Fruit fly (Drosophila melanogaster): ENCODE results near the gene PMCA.

PMCA gene

DNA sequence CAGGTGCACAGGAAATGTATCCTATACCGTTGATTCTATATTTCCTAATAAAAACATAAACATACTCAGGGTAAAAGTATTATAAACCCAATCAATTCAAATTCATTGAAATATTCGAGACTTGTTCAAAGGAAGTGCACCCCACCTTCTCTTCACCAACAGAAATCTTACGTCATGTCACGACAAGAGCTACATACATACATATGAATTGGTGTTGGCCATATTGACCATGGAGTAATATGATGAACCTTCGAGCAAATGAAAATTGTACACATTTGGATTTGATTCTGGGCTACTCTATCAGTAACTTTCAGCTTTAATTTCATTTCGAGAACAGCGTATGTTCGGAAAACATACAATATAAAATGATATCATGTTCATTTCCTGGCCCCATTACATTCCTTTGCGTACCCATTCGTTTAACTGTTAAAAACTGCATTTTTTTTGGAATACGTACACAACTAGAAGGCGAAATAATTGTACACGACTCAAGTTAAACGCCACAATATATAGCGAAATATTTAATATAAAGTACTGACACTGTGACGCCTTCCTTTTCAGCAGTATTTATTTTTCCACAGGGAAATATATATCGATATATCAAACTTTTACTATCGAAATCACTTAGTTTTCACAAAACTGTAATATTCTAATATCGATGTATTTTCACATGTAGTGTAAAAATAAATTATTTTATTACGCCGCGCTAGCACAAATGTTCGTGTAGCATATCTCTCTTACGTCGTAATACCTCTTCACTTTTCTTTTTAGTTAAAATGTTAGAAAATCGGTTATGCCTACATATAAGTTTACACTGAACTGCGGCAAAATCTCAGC, at the start of gene PMCA:
TSS of gene PMCA (minus strand) at position 825 of the 837 bp plus-strand sequence.
- no peak for TF ChIP-seq noc (tag; optimal IDR thresholded peaks at IDR 0.05)

DNA sequence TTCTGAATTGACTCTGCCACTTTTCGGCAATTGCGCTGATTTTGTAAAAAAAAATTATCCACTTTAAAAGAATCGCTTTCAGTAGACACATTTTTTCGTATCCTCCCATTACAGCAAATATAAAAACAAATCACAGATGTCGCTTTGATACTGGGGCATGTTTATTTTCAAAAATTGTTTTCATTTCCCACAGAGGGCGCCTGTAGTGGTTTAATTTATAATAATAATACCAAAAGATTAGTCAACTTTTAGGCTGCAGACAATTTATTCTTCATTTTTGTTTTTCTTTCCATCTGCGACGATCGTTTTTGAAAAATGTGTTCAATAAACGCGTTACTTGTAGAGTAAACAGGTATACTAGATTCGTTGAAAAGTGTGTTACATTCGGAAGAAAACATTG, 48.1 kb upstream of the PMCA start:
- no peak for TF ChIP-seq noc (tag; optimal IDR thresholded peaks at IDR 0.05)

DNA sequence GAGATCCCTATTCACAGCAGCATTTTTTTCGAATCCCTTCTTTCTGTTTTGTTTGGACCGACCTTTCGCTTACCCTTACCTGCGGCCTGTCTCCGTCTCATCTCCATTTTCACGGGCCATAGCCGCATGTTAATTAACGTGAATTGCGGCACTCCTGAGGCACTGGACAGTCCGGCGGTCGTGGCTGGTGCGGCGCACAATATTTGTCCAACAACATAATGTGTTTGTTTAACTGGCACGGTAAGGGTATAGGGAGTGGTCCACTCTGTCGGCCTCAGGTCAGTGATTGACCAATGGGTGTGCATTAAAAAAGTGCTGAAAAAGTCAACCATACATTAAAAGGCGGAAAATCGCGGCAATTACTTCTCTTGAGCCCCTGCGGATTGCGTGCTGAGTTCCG, 47.6 kb upstream of the PMCA start:
- no peak for TF ChIP-seq noc (tag; optimal IDR thresholded peaks at IDR 0.05)

DNA sequence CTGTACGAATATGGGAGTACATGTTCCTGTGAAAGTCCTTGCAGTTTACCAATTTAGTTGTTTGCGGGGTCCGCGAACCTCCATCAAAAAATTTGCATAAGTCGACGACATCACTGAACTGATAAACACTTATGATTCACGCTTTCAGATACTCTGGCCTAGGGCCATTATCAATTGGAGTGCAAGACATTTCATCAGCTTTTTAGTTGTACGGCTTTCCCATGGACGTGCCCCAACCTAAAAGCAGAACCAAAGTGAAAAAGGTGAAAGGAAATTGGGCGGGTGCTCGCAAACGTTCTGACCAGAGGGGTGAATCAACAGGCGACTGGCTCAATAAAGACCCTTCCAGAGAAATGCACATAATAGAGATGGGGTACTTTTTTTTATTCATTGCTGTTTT, 46.5 kb upstream of the PMCA start:
- no peak for TF ChIP-seq noc (tag; optimal IDR thresholded peaks at IDR 0.05)

DNA sequence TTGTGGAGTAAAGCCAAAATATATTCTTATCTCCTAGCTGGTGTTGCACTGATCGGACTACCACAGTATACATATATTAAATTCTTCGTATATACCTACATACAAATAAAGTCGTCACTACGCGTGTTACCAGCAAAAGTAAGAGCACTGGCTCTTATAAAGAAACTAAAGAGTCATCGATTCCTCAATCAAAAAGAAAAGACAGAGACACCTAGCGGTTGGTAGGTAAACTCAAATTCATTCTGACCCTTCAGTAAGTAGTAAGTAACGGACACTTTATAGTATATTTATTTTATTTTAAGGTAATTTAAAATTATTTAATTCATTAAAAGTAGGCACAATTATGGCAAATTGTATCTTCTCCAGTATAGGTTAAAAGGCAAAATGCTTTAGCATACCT, 45.6 kb upstream of the PMCA start:
- TF ChIP-seq noc (tag; optimal IDR thresholded peaks at IDR 0.05) = no peak

DNA sequence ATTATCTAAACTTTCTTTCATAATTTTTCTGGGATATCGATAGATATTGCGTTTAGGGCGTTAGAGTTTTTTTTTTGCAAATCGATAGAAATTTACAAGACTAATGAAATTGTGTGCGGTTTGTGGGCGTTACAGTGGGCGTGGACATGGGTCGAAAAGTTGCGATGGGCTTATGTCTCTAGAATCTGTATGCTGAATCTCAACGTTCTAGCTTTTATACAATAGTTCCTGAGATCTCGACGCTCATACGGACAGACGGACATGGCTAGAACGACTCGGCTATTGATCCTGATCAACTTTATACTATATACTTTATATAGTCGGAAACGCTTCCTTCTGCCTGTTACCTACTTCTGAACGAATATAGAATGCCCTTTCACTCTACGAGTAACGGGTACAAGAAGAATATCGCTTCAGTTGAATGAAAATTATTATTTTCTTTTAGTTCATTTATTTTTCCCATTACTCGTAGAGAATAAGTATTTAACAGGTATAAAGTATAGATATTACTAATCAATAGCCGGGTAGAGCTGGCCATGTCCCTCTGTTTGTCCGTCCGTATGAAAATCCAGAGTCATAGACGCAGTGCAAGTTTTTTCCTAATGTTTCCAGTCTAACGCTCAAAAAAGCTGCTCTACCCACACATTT, 44.3 kb upstream of the PMCA start:
- TF ChIP-seq noc (tag; optimal IDR thresholded peaks at IDR 0.05) = no peak

DNA sequence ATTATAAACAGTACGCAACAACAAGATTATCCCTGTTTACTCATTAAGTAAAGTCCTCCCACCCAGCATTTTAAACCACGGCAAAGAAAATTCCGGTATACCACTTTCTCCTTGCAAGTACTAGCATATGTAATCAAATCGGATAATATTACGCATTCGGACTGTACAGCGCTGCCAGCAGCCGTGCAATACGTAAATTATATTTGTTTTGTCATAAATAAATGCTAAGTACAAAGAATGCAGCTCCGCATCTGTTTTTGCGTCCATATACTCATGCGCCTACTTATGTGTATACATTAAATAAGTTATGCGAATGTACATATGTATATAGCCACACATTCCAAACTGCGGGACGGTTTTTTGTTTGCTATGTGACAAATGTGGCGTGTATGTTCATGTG, 39.8 kb upstream of the PMCA start:
- no peak for TF ChIP-seq noc (tag; optimal IDR thresholded peaks at IDR 0.05)

DNA sequence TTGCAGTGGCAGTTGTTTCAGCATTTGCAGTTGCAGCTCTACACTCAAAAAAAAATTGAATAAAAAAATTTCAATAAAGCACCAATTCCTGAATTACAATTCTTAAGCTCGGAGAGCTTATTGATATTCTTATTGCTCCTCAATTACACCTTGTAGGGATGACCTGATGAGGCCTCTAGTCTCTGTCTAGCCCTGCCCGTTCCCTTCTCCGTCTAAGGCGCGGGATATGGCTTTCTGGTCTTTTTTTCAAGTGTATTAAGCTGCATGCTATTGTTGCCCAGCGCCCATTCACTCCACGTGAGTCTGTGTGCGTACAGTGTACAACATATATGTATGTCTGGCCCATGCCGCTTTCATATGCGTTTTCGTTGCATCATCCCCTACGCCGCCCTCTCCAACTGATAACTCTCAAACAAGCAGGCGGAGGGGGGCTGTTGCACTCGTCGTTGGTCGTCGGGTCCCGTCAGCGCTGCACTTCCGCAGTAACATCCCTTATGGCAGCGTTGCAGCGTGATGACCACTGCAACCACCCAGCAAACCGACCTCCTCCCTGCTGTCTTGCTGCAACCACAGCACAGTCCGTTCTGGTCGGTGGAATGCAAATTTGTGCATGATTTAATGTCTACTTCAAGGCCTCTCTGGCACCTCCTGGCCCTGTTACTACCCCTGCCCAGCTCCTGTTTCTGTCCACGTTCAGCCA, 37.3 kb upstream of the PMCA start:
- no peak for TF ChIP-seq noc (tag; optimal IDR thresholded peaks at IDR 0.05)

DNA sequence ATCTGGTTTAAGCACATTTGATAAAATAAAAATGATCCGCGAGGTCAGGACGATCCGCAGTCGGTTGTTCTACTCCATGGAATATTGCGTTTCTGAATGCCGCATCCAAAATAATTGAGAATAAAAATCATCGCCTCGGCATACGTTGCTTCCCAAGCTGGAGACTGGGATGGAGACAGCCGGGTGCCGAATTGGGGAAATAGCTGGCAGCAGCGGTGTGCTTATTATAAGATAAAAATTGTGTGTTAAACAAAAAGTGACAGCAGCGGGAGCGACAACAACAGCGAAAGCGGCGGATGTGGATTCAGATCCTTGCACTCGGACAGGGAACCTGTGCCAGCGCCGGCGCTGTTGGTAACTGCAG, 36.8 kb upstream of the PMCA start, which contains the start of gene dati:
TSS of gene dati (minus strand) at position 101 of the 364 bp plus-strand sequence.
- no peak for TF ChIP-seq noc (tag; optimal IDR thresholded peaks at IDR 0.05)

DNA sequence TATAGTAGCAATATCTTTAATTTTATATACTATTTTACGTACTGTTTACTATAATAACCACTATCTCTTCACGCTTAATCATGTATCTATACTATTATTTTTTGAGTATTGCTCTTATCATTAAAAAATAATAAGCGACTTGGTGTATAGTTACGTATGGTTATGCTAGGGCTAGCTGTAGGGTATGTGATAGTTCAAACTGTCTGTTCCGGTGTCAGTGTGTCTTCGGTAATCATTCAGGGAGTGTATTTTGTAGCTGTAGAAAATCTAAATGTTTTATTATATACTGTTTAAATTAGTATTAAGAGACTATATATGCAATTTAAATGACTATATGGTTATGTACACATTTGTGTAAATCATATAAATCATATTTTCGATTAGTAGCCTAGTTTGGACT, 35.7 kb upstream of the PMCA start:
- TF ChIP-seq noc (tag; optimal IDR thresholded peaks at IDR 0.05) = no peak

DNA sequence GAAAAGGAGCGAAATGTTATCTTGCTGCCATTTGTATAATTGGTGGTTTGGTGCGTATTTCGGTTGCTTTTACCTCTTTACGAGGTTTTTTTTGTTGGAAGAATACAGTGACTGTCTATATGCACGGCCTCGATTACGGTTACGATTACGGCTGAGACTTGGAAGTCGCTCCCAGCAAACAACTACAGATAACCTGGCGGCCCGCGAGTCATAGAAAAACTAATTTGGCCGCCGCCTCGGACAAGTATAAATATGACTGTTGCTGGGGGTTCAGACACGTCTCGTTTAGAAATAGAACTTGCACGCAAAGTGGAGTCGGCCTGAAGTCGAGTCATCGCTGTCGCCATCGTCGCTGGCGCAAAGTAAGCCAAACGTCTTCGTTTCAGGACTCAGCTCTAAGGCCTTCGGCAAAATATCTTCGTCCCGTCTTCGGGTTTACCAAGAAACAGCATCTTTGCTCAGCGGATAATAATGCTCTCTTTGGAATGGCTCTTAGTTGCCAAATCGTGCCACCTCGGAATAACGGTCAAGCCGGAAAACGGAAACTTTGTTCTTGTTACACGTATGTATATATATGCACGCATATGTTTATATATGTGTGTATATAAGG, 34.6 kb upstream of the PMCA start:
- no peak for TF ChIP-seq noc (tag; optimal IDR thresholded peaks at IDR 0.05)

DNA sequence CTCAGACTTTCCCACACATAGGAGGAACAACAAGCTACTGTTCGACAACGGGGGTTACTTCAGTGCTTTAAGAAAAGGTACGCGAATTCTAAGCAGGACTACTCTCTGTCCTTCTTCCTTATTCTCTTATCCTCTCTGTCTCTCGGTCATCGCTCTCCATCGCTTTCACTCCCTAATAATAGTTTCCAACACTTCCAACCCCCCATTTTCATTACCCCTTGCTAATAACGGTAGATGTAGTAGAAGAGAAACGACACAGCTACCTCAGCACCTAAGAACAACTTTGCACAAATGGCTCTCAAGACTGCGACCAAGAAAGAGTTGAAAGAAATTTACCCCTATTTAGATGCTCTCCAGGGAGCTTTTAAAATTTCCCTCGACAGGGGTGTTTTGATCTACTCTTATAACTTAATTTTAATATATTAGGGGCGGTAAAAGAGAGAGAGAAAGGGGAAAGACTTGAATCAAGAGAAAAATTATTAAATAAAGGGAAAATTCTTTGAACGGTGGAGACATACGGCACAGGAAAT, 30.1 kb upstream of the PMCA start:
- TF ChIP-seq noc (tag; optimal IDR thresholded peaks at IDR 0.05) = no peak

DNA sequence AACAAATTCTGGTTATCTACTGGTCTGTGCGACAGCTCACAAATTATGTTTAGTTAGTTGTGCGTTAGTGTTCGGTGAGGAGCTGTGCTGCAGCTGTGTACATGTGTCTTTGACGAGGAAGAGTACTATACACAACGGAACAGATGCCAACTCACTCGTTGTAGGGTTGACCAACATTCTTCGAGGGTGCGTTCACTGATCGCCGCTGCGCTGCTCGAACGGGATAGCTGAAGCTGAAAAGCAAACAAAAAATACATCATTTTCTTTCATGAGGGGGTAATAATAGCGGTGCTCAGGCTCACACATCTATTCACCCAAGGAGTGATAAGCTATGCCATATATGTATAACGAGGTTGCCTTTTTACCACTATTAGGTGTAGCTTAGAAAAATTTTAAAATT, 28.0 kb upstream of the PMCA start:
- no peak for TF ChIP-seq noc (tag; optimal IDR thresholded peaks at IDR 0.05)

DNA sequence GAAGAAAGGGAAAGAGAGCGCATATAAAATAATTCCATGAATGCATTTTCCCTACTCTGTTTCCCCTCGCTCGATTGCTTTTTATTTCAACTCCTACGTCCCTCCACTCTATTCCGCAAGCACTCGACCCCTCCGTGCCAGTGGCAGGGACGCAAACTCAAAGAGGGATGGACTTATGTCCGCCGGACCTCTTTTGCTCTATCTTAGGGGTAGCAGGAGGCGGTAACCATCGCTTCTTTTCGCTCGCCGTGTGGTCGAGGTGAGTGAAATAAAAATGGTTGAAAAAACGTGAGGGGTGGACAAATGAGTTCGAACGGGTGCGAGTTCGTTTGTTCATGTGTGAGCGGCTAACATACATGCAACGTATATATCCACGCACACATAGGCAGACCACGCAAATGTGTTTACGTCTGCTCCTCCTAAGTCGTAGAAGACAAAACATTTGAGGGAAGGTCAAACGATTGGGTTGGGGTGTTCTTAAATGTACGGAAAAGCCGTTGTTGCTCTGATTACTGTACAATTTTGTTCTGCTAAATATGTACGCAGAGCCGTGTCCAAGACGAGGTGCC, 26.6 kb upstream of the PMCA start:
- TF ChIP-seq noc (tag; optimal IDR thresholded peaks at IDR 0.05) = no peak

DNA sequence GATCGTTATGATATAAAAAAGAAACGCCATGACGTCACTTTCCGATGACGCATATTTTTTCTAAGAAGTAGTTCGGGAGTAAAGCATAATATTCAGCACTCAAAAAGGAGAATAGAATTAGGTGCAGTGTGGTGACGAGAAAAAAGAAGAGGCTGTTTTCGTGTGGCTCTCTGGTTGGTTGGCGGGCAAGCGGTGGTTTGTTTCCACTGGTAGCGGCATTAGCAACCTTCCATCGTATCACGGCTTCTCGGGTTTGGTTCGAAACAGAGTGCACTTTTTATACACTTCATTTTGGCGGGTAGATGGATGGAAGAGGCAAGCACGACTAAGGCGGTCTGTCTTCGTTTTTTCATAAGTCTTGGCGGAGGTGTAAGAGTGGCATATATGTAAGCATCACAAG, 25.8 kb upstream of the PMCA start:
- TF ChIP-seq noc (tag; optimal IDR thresholded peaks at IDR 0.05) = no peak

DNA sequence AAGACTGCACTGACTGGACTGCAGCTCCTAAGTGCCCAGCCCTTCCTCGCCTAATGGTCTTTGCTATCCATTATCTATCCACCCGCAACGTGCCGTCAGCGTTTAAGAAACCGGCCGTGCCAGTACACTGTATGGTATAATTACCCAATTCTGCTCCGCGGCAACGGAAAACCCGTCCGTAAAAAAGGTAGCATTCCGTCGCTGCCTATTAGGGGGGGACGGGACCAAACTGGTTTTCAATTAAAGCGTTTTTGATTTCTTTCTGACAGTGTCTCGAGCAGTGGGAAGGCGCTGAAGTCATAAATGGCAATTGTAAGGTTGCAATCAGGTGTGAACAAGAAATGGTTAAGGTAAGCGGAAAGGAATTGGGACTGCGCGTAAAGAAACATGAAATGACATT, 21.7 kb upstream of the PMCA start:
- no peak for TF ChIP-seq noc (tag; optimal IDR thresholded peaks at IDR 0.05)
